Worm (Caenorhabditis elegans) whole organism, late embryonic: ENCODE measurements around the gene B0302.2.

Source experiments
- K09A11.1 ChIP-seq: sonication (generic microtip); optimal IDR thresholded peaks from 2 replicates; lab custom pipeline; 2017; ENCODE audit warnings: antibody characterized with exemption, mild to moderate bottlenecking, missing genetic modification characterization, missing compliant biosample characterization; ENCODE audit not compliant: insufficient read depth
- ama-1 ChIP-seq: fragments of 150-350 bp; optimal IDR thresholded peaks from 2 replicates; lab custom pipeline; 2014
- ceh-14 ChIP-seq: sonication (generic microtip); optimal IDR thresholded peaks from 2 replicates; lab custom pipeline; 2016; ENCODE audit warnings: missing genotype, missing genetic modification characterization, missing compliant biosample characterization
- ceh-34 ChIP-seq: sonication (generic microtip); optimal IDR thresholded peaks from 2 replicates; lab custom pipeline; 2016; ENCODE audit warnings: mild to moderate bottlenecking, missing genetic modification characterization, missing compliant biosample characterization
- ceh-9 ChIP-seq: sonication (generic microtip); optimal IDR thresholded peaks from 2 replicates; lab custom pipeline; 2016; ENCODE audit warnings: mild to moderate bottlenecking, missing genetic modification characterization, inconsistent platforms, missing compliant biosample characterization
- fkh-10 ChIP-seq: fragments of 150-350 bp; optimal IDR thresholded peaks from 2 replicates; lab custom pipeline; 2014; ENCODE audit warnings: missing biosample characterization, missing genetic modification reagents, missing genetic modification characterization
- nhr-11 ChIP-seq: fragments of 150-350 bp; optimal IDR thresholded peaks from 2 replicates; lab custom pipeline; 2014; ENCODE audit warnings: missing biosample characterization, missing genetic modification characterization
- pha-2 ChIP-seq: sonication (generic microtip); optimal IDR thresholded peaks from 2 replicates; lab custom pipeline; 2017; ENCODE audit warnings: mild to moderate bottlenecking, missing genetic modification characterization, missing compliant biosample characterization
- pqm-1 ChIP-seq: sonication (generic microtip); optimal IDR thresholded peaks from 2 replicates; lab custom pipeline; 2016; ENCODE audit warnings: missing genetic modification characterization, missing compliant biosample characterization
- pros-1 ChIP-seq: fragments of 150-350 bp; optimal IDR thresholded peaks from 2 replicates; lab custom pipeline; 2014; ENCODE audit warnings: missing biosample characterization, missing genetic modification reagents, missing genetic modification characterization
- tbx-2 ChIP-seq: sonication (generic microtip); optimal IDR thresholded peaks from 2 replicates; lab custom pipeline; 2016; ENCODE audit warnings: missing genetic modification characterization, missing compliant biosample characterization
- ttx-3 ChIP-seq: sonication (generic microtip); optimal IDR thresholded peaks from 2 replicates; lab custom pipeline; 2016; ENCODE audit warnings: missing genetic modification reagents, missing genetic modification characterization, missing compliant biosample characterization
- unc-55 ChIP-seq: sonication (generic microtip); optimal IDR thresholded peaks from 2 replicates; lab custom pipeline; 2017; ENCODE audit warnings: missing biosample characterization, missing genetic modification reagents, missing genetic modification characterization
- zip-5 ChIP-seq: sonication (generic microtip); optimal IDR thresholded peaks from 2 replicates; lab custom pipeline; 2016; ENCODE audit warnings: missing genetic modification characterization, missing compliant biosample characterization

ce11 chrX:17203399-17203798, 25.1 kb downstream of the B0302.2 start:
- TF ChIP-seq ceh-14 (tag; lab: Kevin White, UChicago), result no peak
- no peak for TF ChIP-seq fkh-10
- TF ChIP-seq unc-55 (GFP tag; lab: Kevin White, UChicago), result no peak
- TF ChIP-seq ceh-34 (tag; lab: Kevin White, UChicago), result no peak
- TF ChIP-seq zip-5 (tag; lab: Kevin White, UChicago), result no peak
- no peak for TF ChIP-seq ceh-9 (tag; lab: Kevin White, UChicago)
- no peak for TF ChIP-seq pros-1
- TF ChIP-seq nhr-11 (tag; lab: Kevin White, UChicago), result no peak
- no peak for TF ChIP-seq ama-1 (lab: Kevin White, UChicago)
- no peak for TF ChIP-seq pqm-1 (tag; lab: Kevin White, UChicago)
- no peak for TF ChIP-seq pha-2 (tag; lab: Kevin White, UChicago)
- TF ChIP-seq ttx-3 (tag; lab: Kevin White, UChicago), result no peak
- TF ChIP-seq K09A11.1, result no peak
- no peak for TF ChIP-seq tbx-2 (tag; lab: Kevin White, UChicago)
